Fruit fly (Drosophila melanogaster): Measurements from ENCODE around the gene CheA86a.

- no peak for TF ChIP-seq CG13204 (GFP tag; optimal IDR thresholded peaks at IDR 0.05)
- TF ChIP-seq CG8159 (tag; optimal IDR thresholded peaks at IDR 0.05) = no peak
- no peak for TF ChIP-seq CG10348 (GFP tag; IDR thresholded peaks at IDR 0.05)
- TF ChIP-seq CG12605 (GFP tag; IDR thresholded peaks at IDR 0.05) = no peak
- TF ChIP-seq CG32121 (GFP tag; IDR thresholded peaks at IDR 0.05) = no peak
- TF ChIP-seq CG15710 (tag; optimal IDR thresholded peaks at IDR 0.05) = no peak
Measured at dm6 chr3R:11126383-11126782, 18.7 kb downstream of the CheA86a start.
